Worm (Caenorhabditis elegans) whole organism, L4 larva: ENCODE results near the gene zyg-9.

Experiments used
- lim-7 ChIP-seq: fragments of 200-800 bp; sonication (Bioruptor generic); IDR thresholded peaks from 2 replicates; pipeline ENCODE4 v1.3.6; 2022; ENCODE audit warnings: missing genetic modification characterization, missing compliant biosample characterization
- lin-15B ChIP-seq: fragments of 150-350 bp; sonication (generic microtip); optimal IDR thresholded peaks from 3 replicates; lab custom pipeline; 2014; ENCODE audit warnings: missing biosample characterization, missing genetic modification characterization
- mep-1 ChIP-seq: fragments of 150-350 bp; sonication (generic microtip); optimal IDR thresholded peaks from 3 replicates; lab custom pipeline; 2014; ENCODE audit warnings: missing biosample characterization, missing genetic modification characterization
- nhr-10 ChIP-seq: fragments of 150-350 bp; optimal IDR thresholded peaks from 2 replicates; lab custom pipeline; 2014; ENCODE audit warnings: missing biosample characterization, missing genetic modification characterization
- nhr-76 ChIP-seq: fragments of 150-350 bp; optimal IDR thresholded peaks from 2 replicates; lab custom pipeline; 2014; ENCODE audit warnings: missing biosample characterization, missing genetic modification characterization
- php-3 ChIP-seq: fragments of 200-800 bp; sonication (Bioruptor generic); IDR thresholded peaks from 2 replicates; pipeline ENCODE4 v1.3.6; 2022; ENCODE audit warnings: missing genetic modification reagents, missing genetic modification characterization, missing compliant biosample characterization
- zag-1 ChIP-seq: fragments of 150-350 bp; optimal IDR thresholded peaks from 2 replicates; lab custom pipeline; 2014; ENCODE audit warnings: missing biosample characterization, missing genetic modification characterization

ce11 chrII:8444007-8444406 lies 13.6 kb upstream of the zyg-9 start, which contains the start of gene evl-20:
- TF ChIP-seq zag-1 (tag; lab: Kevin White, UChicago): no peak
- no peak for TF ChIP-seq lin-15B
- TF ChIP-seq nhr-10 (tag; lab: Kevin White, UChicago): no peak
- TF ChIP-seq lim-7 (GFP tag; lab: Robert Waterston, UW): no peak
- no peak for TF ChIP-seq mep-1 (tag; lab: Kevin White, UChicago)
- TF ChIP-seq php-3 (GFP tag; lab: Robert Waterston, UW): no peak
- no peak for TF ChIP-seq nhr-76 (tag; lab: Kevin White, UChicago)
